Fruit fly (Drosophila melanogaster) whole organism: ENCODE data around the gene CG42266.

Source experiments
- CG8478 ChIP-seq: fragments of >200 bp; optimal IDR thresholded peaks from 2 replicates; lab custom pipeline; 2018; ENCODE audit warnings: inconsistent platforms
- Dll ChIP-seq: fragments of >200 bp; optimal IDR thresholded peaks from 2 replicates; lab custom pipeline; 2017
- EcR ChIP-seq, 2 experiments: fragments of >200 bp; optimal IDR thresholded peaks; 2 replicates each; lab custom pipeline; 2017; ENCODE audit warnings: missing biosample characterization in 2 of 2, missing genetic modification characterization in 2 of 2, missing genetic modification reagents in 2 of 2
- pan ChIP-seq: fragments of >200 bp; optimal IDR thresholded peaks from 2 replicates; lab custom pipeline; 2017
- psq ChIP-seq: fragments of >200 bp; optimal IDR thresholded peaks from 2 replicates; lab custom pipeline; 2017
- usp ChIP-seq: fragments of >200 bp; optimal IDR thresholded peaks from 2 replicates; lab custom pipeline; 2017; ENCODE audit warnings: missing biosample characterization, missing genetic modification characterization, mixed read lengths

Gene CG42266

dm6 chr2L:16350742-16351568 lies 10.8 kb upstream of the CG42266 start:
- TF ChIP-seq usp: no peak
- TF ChIP-seq psq (lab: Kevin White, UChicago): peak; percentile 75

DNA sequence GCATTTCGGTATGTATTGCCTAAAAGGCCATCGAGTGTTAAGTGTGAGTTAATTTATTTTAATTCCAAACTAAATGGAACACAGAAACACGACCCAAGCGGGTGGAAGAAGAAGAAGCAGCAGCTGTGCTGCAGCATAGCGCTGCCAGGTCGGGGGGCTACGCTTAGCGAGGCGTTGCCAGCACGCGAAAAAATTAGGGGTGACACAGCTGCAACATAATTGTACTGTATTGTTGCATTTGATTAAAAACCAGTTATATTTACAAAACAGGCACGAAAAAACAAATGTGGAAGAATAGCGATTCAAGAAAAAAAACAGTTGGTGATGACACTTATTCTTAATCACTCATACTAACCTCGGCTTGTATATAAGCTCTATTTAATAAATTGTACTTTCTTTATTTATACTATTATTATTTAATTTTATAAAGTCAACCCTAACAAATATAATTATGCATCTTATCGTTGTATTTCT lies 10.0 kb upstream of the CG42266 start:
- TF ChIP-seq pan (no peak), usp (no peak), Dll (lab: Kevin White, UChicago) (no peak), psq (lab: Kevin White, UChicago) (no peak), CG8478 (lab: Kevin White, UChicago) (no peak), EcR (GFP tag; optimal IDR thresholded peaks at IDR 0.05; lab: Kevin White, UChicago) (no peak)

- TF ChIP-seq CG8478 (lab: Kevin White, UChicago): no peak
- TF ChIP-seq EcR (GFP tag; optimal IDR thresholded peaks at IDR 0.05; lab: Kevin White, UChicago): no peak
- TF ChIP-seq psq (lab: Kevin White, UChicago): no peak
- TF ChIP-seq pan: no peak
- TF ChIP-seq Dll (lab: Kevin White, UChicago): no peak
- TF ChIP-seq usp: no peak
These were observed 2.1 kb upstream of the CG42266 start, which contains the start of gene CG44405 for dm6 chr2L:16342224-16342623. Gene CG44405, minus strand, starts transcription at chr2L:16342324.

DNA sequence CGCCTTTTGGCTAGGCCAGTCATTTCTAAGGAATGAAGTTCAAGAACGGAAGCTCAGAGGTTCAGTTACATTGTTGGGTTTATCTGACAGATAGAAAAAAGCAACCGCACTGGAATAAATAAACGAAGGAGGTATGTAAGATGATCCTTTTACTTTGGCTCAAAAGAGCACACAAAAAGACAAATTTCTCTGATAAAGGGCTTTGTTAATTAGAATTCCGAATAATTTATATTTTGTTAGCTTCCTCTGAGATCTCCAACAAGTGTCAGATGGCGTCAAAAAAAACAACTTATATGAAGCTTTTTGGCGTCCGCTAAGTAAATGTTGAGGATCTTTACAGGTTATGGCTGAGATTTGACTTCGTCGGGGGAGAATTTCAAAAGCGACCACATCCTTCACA lies 2.4 kb downstream of the CG42266 start, which contains the start of gene CG31817:
Gene CG31817 (minus strand): TSS at position 101 of the 400 bp plus-strand sequence.
- no peak for TF ChIP-seq EcR (GFP tag; optimal IDR thresholded peaks at IDR 0.05; lab: Kevin White, UChicago)
- TF ChIP-seq pan: no peak
- TF ChIP-seq CG8478 (lab: Kevin White, UChicago): no peak
- no peak for TF ChIP-seq psq (lab: Kevin White, UChicago)
- TF ChIP-seq Dll (lab: Kevin White, UChicago): no peak
- no peak for TF ChIP-seq usp

DNA sequence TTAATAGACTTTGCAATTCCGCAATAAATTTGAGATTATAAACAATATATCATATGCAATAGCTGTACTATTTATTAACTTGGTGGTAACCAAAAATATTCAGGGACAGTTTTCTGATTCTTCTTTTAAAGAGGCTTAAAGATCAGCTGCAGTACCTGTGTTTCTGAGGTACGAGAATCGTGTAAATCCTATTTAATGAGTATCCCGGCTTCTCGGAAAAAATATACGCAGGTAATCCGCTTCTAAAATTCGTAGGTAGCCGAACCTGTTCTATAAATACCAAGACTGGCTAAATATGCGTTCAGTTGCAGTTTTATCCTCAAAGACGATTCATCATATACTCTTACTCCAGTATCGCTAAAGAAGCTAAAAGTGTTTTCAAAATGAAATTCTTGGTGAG lies 10.5 kb downstream of the CG42266 start, which contains the start of gene CG4440:
Gene CG4440 (plus strand): TSS at position 301 of the 400 bp plus-strand sequence.
- no peak for TF ChIP-seq CG8478 (lab: Kevin White, UChicago)
- TF ChIP-seq EcR (GFP tag; optimal IDR thresholded peaks at IDR 0.05; lab: Kevin White, UChicago): no peak
- no peak for TF ChIP-seq Dll (lab: Kevin White, UChicago)
- TF ChIP-seq pan: no peak

dm6 chr2L:16329102-16329520 lies 11.1 kb downstream of the CG42266 start, which contains the start of gene mRpL4:
Gene mRpL4, minus strand, starts transcription at chr2L:16329132.
- no peak for TF ChIP-seq usp
- no peak for TF ChIP-seq psq (lab: Kevin White, UChicago)
- no peak for TF ChIP-seq pan
- no peak for TF ChIP-seq EcR (GFP tag; optimal IDR thresholded peaks at IDR 0.05; lab: Kevin White, UChicago)
- no peak for TF ChIP-seq Dll (lab: Kevin White, UChicago)
- TF ChIP-seq CG8478 (lab: Kevin White, UChicago): no peak

dm6 chr2L:16326892-16327291 lies 13.3 kb downstream of the CG42266 start, which contains the start of gene CG4278:
Gene CG4278, plus strand, starts transcription at chr2L:16327069.
- no peak for TF ChIP-seq usp
- TF ChIP-seq EcR (GFP tag; optimal IDR thresholded peaks at IDR 0.05; lab: Kevin White, UChicago): no peak
- TF ChIP-seq psq (lab: Kevin White, UChicago): no peak
- no peak for TF ChIP-seq Dll (lab: Kevin White, UChicago)
- no peak for TF ChIP-seq pan
- no peak for TF ChIP-seq CG8478 (lab: Kevin White, UChicago)

- TF ChIP-seq pan (no peak), usp (no peak), CG8478 (lab: Kevin White, UChicago) (no peak), psq (lab: Kevin White, UChicago) (no peak), EcR (GFP tag; optimal IDR thresholded peaks at IDR 0.05; lab: Kevin White, UChicago) (no peak), Dll (lab: Kevin White, UChicago) (no peak)
These were observed 14.5 kb downstream of the CG42266 start, which contains the start of gene cact for dm6 chr2L:16325515-16326257. Gene cact, minus strand, starts transcription at chr2L:16326207.

DNA sequence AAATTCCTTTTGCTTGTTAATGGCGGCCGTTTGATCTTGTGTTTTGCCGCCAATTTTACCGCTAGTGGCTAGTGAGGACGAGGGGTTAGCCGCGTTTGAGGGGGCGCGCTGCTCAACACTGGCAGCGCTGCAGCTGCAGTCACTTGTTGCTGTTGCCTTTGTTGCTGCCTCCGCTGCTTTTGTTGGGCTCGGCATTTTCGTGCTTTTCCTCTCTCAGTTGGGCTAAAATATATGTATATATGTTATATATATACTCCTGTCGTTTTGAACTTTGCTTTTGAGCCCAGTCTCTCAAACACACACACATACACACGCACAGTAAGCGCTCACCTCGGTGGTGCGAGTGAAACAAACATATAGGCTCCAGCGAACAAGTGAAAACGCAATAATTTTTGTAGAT lies 15.3 kb downstream of the CG42266 start:
- no peak for TF ChIP-seq EcR (GFP tag; optimal IDR thresholded peaks at IDR 0.05; lab: Kevin White, UChicago)
- TF ChIP-seq usp: no peak
- no peak for TF ChIP-seq Dll (lab: Kevin White, UChicago)
- no peak for TF ChIP-seq psq (lab: Kevin White, UChicago)
- no peak for TF ChIP-seq pan
- no peak for TF ChIP-seq CG8478 (lab: Kevin White, UChicago)

- TF ChIP-seq psq (lab: Kevin White, UChicago) (no peak), Dll (lab: Kevin White, UChicago) (no peak), pan (no peak), usp (no peak), CG8478 (lab: Kevin White, UChicago) (no peak), EcR (GFP tag; optimal IDR thresholded peaks at IDR 0.05; lab: Kevin White, UChicago) (no peak)
These were observed 16.6 kb downstream of the CG42266 start for dm6 chr2L:16323544-16323943.

- TF ChIP-seq EcR (GFP tag; optimal IDR thresholded peaks at IDR 0.05; lab: Kevin White, UChicago) (no peak), Dll (lab: Kevin White, UChicago) (no peak), usp (no peak), CG8478 (lab: Kevin White, UChicago) (no peak), psq (lab: Kevin White, UChicago) (no peak), pan (no peak)
These were observed 18.1 kb downstream of the CG42266 start for dm6 chr2L:16321872-16322631.
